Fruit fly (Drosophila melanogaster) Kc167 (cell line): Measurements from ENCODE around the gene CG17839.

ENCODE experiments used
- Myc ChIP-seq: fragments of >200 bp; optimal IDR thresholded peaks from 2 replicates; lab custom pipeline; 2017; ENCODE audit warnings: missing external identifiers
- h ChIP-seq: fragments of >200 bp; optimal IDR thresholded peaks from 3 replicates; lab custom pipeline; 2018; ENCODE audit warnings: missing external identifiers

DNA sequence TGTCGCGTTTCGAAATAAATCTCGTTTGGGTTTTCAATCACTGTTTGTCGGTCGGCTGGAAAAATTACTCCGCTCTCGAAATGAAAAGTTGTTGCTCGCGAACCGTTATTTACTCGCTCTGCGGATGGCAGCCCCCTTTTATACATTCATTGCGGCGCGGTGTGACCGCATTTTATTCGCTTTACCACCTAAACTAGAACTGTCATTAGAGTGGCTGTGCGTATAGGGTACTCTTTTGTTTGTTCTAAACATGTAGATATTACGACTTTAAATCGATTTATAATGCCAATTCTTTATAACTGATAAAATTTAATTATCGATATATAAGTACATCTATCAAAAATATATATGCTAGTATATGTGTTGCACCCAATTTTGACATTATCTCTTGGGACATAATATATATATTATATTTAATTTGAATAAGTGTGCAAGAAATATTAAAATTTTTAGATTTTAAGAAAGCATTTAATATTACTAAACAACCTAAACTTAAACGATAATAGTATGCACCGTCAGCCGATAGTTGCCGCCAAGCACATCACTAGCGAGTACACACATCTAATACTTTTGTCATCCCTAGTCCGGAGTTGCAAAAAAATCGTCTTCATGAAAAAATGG is 18.6 kb upstream of the CG17839 start, which contains the start of the genes bmm and Tdrd3:
- TF ChIP-seq h (lab: Kevin White, UChicago) (no peak), Myc (lab: Kevin White, UChicago) (no peak)
